Worm (Caenorhabditis elegans): ENCODE results near the gene lpin-1.

lpin-1 gene

ce11 chrV:13653713-13654393 lies at the start of gene lpin-1:
Gene lpin-1, minus strand, starts transcription at chrV:13654129.
- no peak for TF ChIP-seq tra-4 (tag; optimal IDR thresholded peaks at IDR 0.05)
- no peak for TF ChIP-seq hnd-1 (tag; optimal IDR thresholded peaks at IDR 0.05)
- TF ChIP-seq ceh-36 (tag; optimal IDR thresholded peaks at IDR 0.05) = no peak
- TF ChIP-seq ets-7 (tag; optimal IDR thresholded peaks at IDR 0.05) = no peak
- no peak for TF ChIP-seq hmg-4 (GFP tag; optimal IDR thresholded peaks at IDR 0.05)
- TF ChIP-seq ceh-13 (GFP tag; optimal IDR thresholded peaks at IDR 0.05) = no peak
- no peak for TF ChIP-seq tbx-37 (GFP tag; conservative IDR thresholded peaks at IDR 0.05)
- TF ChIP-seq pes-1 (GFP tag; IDR thresholded peaks at IDR 0.05) = no peak
- TF ChIP-seq B0310.2 (tag; optimal IDR thresholded peaks at IDR 0.05) = no peak
- TF ChIP-seq flt-1 (GFP tag; IDR thresholded peaks at IDR 0.05) = no peak
- TF ChIP-seq scrt-1 (GFP tag; IDR thresholded peaks at IDR 0.05) = no peak
- no peak for TF ChIP-seq tbx-11 (GFP tag; IDR thresholded peaks at IDR 0.05)
- TF ChIP-seq F13C5.2 (tag; optimal IDR thresholded peaks at IDR 0.05) = no peak
- no peak for TF ChIP-seq ama-1 (optimal IDR thresholded peaks at IDR 0.05)
- TF ChIP-seq aly-1 (tag; optimal IDR thresholded peaks at IDR 0.05) = no peak
- TF ChIP-seq sea-1 (GFP tag; conservative IDR thresholded peaks at IDR 0.05) = no peak
- no peak for TF ChIP-seq hmbx-1 (tag; optimal IDR thresholded peaks at IDR 0.05)

ce11 chrV:13694103-13694502 lies 40.2 kb upstream of the lpin-1 start:
- TF ChIP-seq hmbx-1 (tag; optimal IDR thresholded peaks at IDR 0.05) (no peak), sea-1 (GFP tag; conservative IDR thresholded peaks at IDR 0.05) (no peak), flt-1 (GFP tag; IDR thresholded peaks at IDR 0.05) (no peak), F13C5.2 (tag; optimal IDR thresholded peaks at IDR 0.05) (no peak)

ce11 chrV:13690276-13690675 lies 36.3 kb upstream of the lpin-1 start:
- TF ChIP-seq hmg-4 (GFP tag; optimal IDR thresholded peaks at IDR 0.05) = no peak
- TF ChIP-seq pes-1 (GFP tag; IDR thresholded peaks at IDR 0.05) = no peak
- no peak for TF ChIP-seq ceh-13 (GFP tag; optimal IDR thresholded peaks at IDR 0.05)
- TF ChIP-seq tbx-11 (GFP tag; IDR thresholded peaks at IDR 0.05) = no peak
- no peak for TF ChIP-seq sea-1 (GFP tag; conservative IDR thresholded peaks at IDR 0.05)
- TF ChIP-seq tra-4 (tag; optimal IDR thresholded peaks at IDR 0.05) = no peak
- no peak for TF ChIP-seq scrt-1 (GFP tag; IDR thresholded peaks at IDR 0.05)
- TF ChIP-seq tbx-37 (GFP tag; conservative IDR thresholded peaks at IDR 0.05) = no peak
- no peak for TF ChIP-seq B0310.2 (tag; optimal IDR thresholded peaks at IDR 0.05)
- no peak for TF ChIP-seq ets-7 (tag; optimal IDR thresholded peaks at IDR 0.05)
- TF ChIP-seq F13C5.2 (tag; optimal IDR thresholded peaks at IDR 0.05) = no peak
- no peak for TF ChIP-seq hnd-1 (tag; optimal IDR thresholded peaks at IDR 0.05)

ce11 chrV:13689592-13689991 lies 35.7 kb upstream of the lpin-1 start, which contains the start of gene T01D3.1:
Gene T01D3.1, plus strand, starts transcription at chrV:13689892.
- TF ChIP-seq pes-1 (GFP tag; IDR thresholded peaks at IDR 0.05) (no peak), F13C5.2 (tag; optimal IDR thresholded peaks at IDR 0.05) (no peak), tbx-37 (GFP tag; conservative IDR thresholded peaks at IDR 0.05) (no peak), tra-4 (tag; optimal IDR thresholded peaks at IDR 0.05) (no peak), hmg-4 (GFP tag; optimal IDR thresholded peaks at IDR 0.05) (no peak), flt-1 (GFP tag; IDR thresholded peaks at IDR 0.05) (no peak), ceh-13 (GFP tag; optimal IDR thresholded peaks at IDR 0.05) (no peak), aly-1 (tag; optimal IDR thresholded peaks at IDR 0.05) (no peak), sea-1 (GFP tag; conservative IDR thresholded peaks at IDR 0.05) (no peak), ets-7 (tag; optimal IDR thresholded peaks at IDR 0.05) (no peak), B0310.2 (tag; optimal IDR thresholded peaks at IDR 0.05) (no peak), scrt-1 (GFP tag; IDR thresholded peaks at IDR 0.05) (no peak), ama-1 (optimal IDR thresholded peaks at IDR 0.05) (no peak), hmbx-1 (tag; optimal IDR thresholded peaks at IDR 0.05) (no peak), tbx-11 (GFP tag; IDR thresholded peaks at IDR 0.05) (no peak), hnd-1 (tag; optimal IDR thresholded peaks at IDR 0.05) (no peak), ceh-36 (tag; optimal IDR thresholded peaks at IDR 0.05) (no peak)

ce11 chrV:13687504-13687903 lies 33.6 kb upstream of the lpin-1 start:
- TF ChIP-seq ceh-36 (tag; optimal IDR thresholded peaks at IDR 0.05) (no peak), flt-1 (GFP tag; IDR thresholded peaks at IDR 0.05) (no peak), ama-1 (optimal IDR thresholded peaks at IDR 0.05) (no peak), hmg-4 (GFP tag; optimal IDR thresholded peaks at IDR 0.05) (no peak), sea-1 (GFP tag; conservative IDR thresholded peaks at IDR 0.05) (no peak), pes-1 (GFP tag; IDR thresholded peaks at IDR 0.05) (no peak), tbx-37 (GFP tag; conservative IDR thresholded peaks at IDR 0.05) (no peak), aly-1 (tag; optimal IDR thresholded peaks at IDR 0.05) (no peak), ets-7 (tag; optimal IDR thresholded peaks at IDR 0.05) (no peak)

ce11 chrV:13686513-13686912 lies 32.6 kb upstream of the lpin-1 start:
- no peak for TF ChIP-seq ceh-13 (GFP tag; optimal IDR thresholded peaks at IDR 0.05)
- no peak for TF ChIP-seq hnd-1 (tag; optimal IDR thresholded peaks at IDR 0.05)
- TF ChIP-seq hmg-4 (GFP tag; optimal IDR thresholded peaks at IDR 0.05) = no peak
- no peak for TF ChIP-seq pes-1 (GFP tag; IDR thresholded peaks at IDR 0.05)
- no peak for TF ChIP-seq hmbx-1 (tag; optimal IDR thresholded peaks at IDR 0.05)
- no peak for TF ChIP-seq ets-7 (tag; optimal IDR thresholded peaks at IDR 0.05)
- no peak for TF ChIP-seq tra-4 (tag; optimal IDR thresholded peaks at IDR 0.05)
- no peak for TF ChIP-seq B0310.2 (tag; optimal IDR thresholded peaks at IDR 0.05)
- no peak for TF ChIP-seq sea-1 (GFP tag; conservative IDR thresholded peaks at IDR 0.05)

ce11 chrV:13681445-13681844 lies 27.5 kb upstream of the lpin-1 start:
- TF ChIP-seq pes-1 (GFP tag; IDR thresholded peaks at IDR 0.05) (0 out of 2 replicates have a peak, but pooled peaks have one; percentile 24), B0310.2 (tag; optimal IDR thresholded peaks at IDR 0.05) (no peak), hmg-4 (GFP tag; optimal IDR thresholded peaks at IDR 0.05) (no peak), tbx-11 (GFP tag; IDR thresholded peaks at IDR 0.05) (no peak)

ce11 chrV:13679859-13680258 lies 25.9 kb upstream of the lpin-1 start:
- no peak for TF ChIP-seq flt-1 (GFP tag; IDR thresholded peaks at IDR 0.05)
- no peak for TF ChIP-seq hmg-4 (GFP tag; optimal IDR thresholded peaks at IDR 0.05)

Measured in whole organism, early embryonic.